Fruit fly (Drosophila melanogaster): ENCODE measurements around the gene CG15545.

The CG15545 gene

dm6 chr3R:30833078-30833477 is 39.1 kb downstream of the CG15545 start (continued):
- TF ChIP-seq lz (GFP tag; optimal IDR thresholded peaks at IDR 0.05) (no peak), pdm3 (GFP tag; optimal IDR thresholded peaks at IDR 0.05) (peak; percentile 34), CG9139 (GFP tag; optimal IDR thresholded peaks at IDR 0.05) (no peak), svp (GFP tag) (peak; percentile 34), dac (GFP tag; optimal IDR thresholded peaks at IDR 0.05) (no peak), CG6276 (GFP tag; optimal IDR thresholded peaks at IDR 0.05) (peak; percentile 55), spab (GFP tag; optimal IDR thresholded peaks at IDR 0.05) (peak; percentile 11), Lpt (GFP tag; optimal IDR thresholded peaks at IDR 0.05) (peak; percentile 23), net (GFP tag; optimal IDR thresholded peaks at IDR 0.05) (peak; percentile 42), Sox15 (GFP tag; optimal IDR thresholded peaks at IDR 0.05) (no peak), Met (GFP tag; optimal IDR thresholded peaks at IDR 0.05) (peak; percentile 26)

DNA sequence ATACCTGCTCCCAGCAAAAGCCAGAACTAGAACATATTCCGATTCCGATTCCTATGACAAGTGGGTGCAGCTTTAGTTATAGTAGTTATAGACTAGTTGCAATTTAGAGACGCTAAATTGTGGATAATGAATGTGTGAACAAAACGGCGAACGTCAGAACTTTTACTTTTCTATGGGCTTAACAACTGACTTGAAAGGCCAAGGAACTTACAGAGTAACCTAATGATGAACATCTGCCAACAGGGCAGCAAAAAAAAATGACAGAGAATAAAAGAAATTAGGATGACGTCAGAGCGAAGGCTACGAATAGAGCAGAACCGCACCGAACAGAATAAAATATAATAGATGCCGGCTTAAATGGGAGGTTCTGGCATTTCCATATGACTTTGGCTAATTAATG is 40.0 kb downstream of the CG15545 start:
- TF ChIP-seq fd59A (GFP tag; optimal IDR thresholded peaks at IDR 0.05) (no peak), Lpt (GFP tag; optimal IDR thresholded peaks at IDR 0.05) (no peak), Blimp-1 (GFP tag; optimal IDR thresholded peaks at IDR 0.05) (no peak), vri (GFP tag; optimal IDR thresholded peaks at IDR 0.05) (no peak), eg (GFP tag; IDR thresholded peaks at IDR 0.05) (no peak), CG32006 (GFP tag; optimal IDR thresholded peaks at IDR 0.05) (no peak)

- no peak for TF ChIP-seq CG7368 (GFP tag; optimal IDR thresholded peaks at IDR 0.05)
- TF ChIP-seq CG15336 (GFP tag; IDR thresholded peaks at IDR 0.05) = peak; percentile 52
- TF ChIP-seq svp (GFP tag) = no peak
- TF ChIP-seq CG9139 (GFP tag; optimal IDR thresholded peaks at IDR 0.05) = no peak
- no peak for TF ChIP-seq Ets21C (GFP tag; optimal IDR thresholded peaks at IDR 0.05)
- TF ChIP-seq acj6 (GFP tag; optimal IDR thresholded peaks at IDR 0.05) = peak; percentile 7
- TF ChIP-seq net (GFP tag; optimal IDR thresholded peaks at IDR 0.05) = peak; percentile 34
- TF ChIP-seq CG34406 (GFP tag; optimal IDR thresholded peaks at IDR 0.05) = peak; percentile 11
- no peak for TF ChIP-seq Eip93F (GFP tag; optimal IDR thresholded peaks at IDR 0.05)
- TF ChIP-seq fd85E (GFP tag; optimal IDR thresholded peaks at IDR 0.05) = no peak
- TF ChIP-seq topi (GFP tag; optimal IDR thresholded peaks at IDR 0.05) = no peak
- peak; percentile 35 for TF ChIP-seq OdsH (GFP tag; optimal IDR thresholded peaks at IDR 0.05)
- peak; percentile 78 for TF ChIP-seq Eip78C (GFP tag)
- TF ChIP-seq CG4318 (GFP tag; optimal IDR thresholded peaks at IDR 0.05) = peak; percentile 43
- no peak for TF ChIP-seq Sox102F (GFP tag; optimal IDR thresholded peaks at IDR 0.05)
- 0 out of 2 replicates have a peak, but pooled peaks have one; percentile 28 for TF ChIP-seq Gug (GFP tag; IDR thresholded peaks at IDR 0.05)
- TF ChIP-seq CG11294 (GFP tag; IDR thresholded peaks at IDR 0.05) = no peak
- TF ChIP-seq vri (GFP tag; optimal IDR thresholded peaks at IDR 0.05) = no peak
- peak; percentile 34 for TF ChIP-seq pdm3 (GFP tag; optimal IDR thresholded peaks at IDR 0.05)
- peak; percentile 38 for TF ChIP-seq esn (GFP tag; optimal IDR thresholded peaks at IDR 0.05)
- TF ChIP-seq eg (GFP tag; IDR thresholded peaks at IDR 0.05) = 0 out of 3 replicates have a peak, but pooled peaks have one; percentile 45
- peak; percentile 30 for TF ChIP-seq Smox (GFP tag; optimal IDR thresholded peaks at IDR 0.05)
- TF ChIP-seq CG6163 (GFP tag; IDR thresholded peaks at IDR 0.05) = no peak
- no peak for TF ChIP-seq Eip75B (GFP tag; optimal IDR thresholded peaks at IDR 0.05)
- TF ChIP-seq CG10631 (GFP tag; optimal IDR thresholded peaks at IDR 0.05) = no peak
- TF ChIP-seq Hr4 (GFP tag; optimal IDR thresholded peaks at IDR 0.05) = peak; percentile 55
- TF ChIP-seq CG32006 (GFP tag; optimal IDR thresholded peaks at IDR 0.05) = peak; percentile 78
- TF ChIP-seq Met (GFP tag; optimal IDR thresholded peaks at IDR 0.05) = peak; percentile 11
- peak in 1 of 2 experiments; percentile 47 for TF ChIP-seq salr (GFP tag; optimal IDR thresholded peaks at IDR 0.05)
- TF ChIP-seq CG8119 (GFP tag; IDR thresholded peaks at IDR 0.05) = peak; percentile 47; the same call in 2 of the 3 replicates
- no peak for TF ChIP-seq achi (GFP tag; optimal IDR thresholded peaks at IDR 0.05)
- TF ChIP-seq CG6854 (GFP tag; optimal IDR thresholded peaks at IDR 0.05) = no peak
- TF ChIP-seq Sox14 (GFP tag; optimal IDR thresholded peaks at IDR 0.05) = no peak
- no peak for TF ChIP-seq ss (GFP tag; optimal IDR thresholded peaks at IDR 0.05)
- no peak for TF ChIP-seq cyc (GFP tag; optimal IDR thresholded peaks at IDR 0.05)
- TF ChIP-seq Ets96B (tag; optimal IDR thresholded peaks at IDR 0.05) = no peak
- TF ChIP-seq CG8632 (GFP tag; optimal IDR thresholded peaks at IDR 0.05) = no peak
- peak; percentile 15 for TF ChIP-seq CG6276 (GFP tag; optimal IDR thresholded peaks at IDR 0.05)
These were observed 43.6 kb downstream of the CG15545 start for dm6 chr3R:30828433-30829034.
